Fruit fly (Drosophila melanogaster) whole organism, prepupa: ENCODE data around the gene CG32650.
A peak's percentile ranks its signal among the peaks of the same experiment; 100 is the strongest.

Experiments used
- Blimp-1 ChIP-seq: fragments of 200-800 bp; sonication (Bioruptor generic); optimal IDR thresholded peaks from 3 replicates; lab custom pipeline; 2017; ENCODE audit warnings: missing biosample characterization, missing genetic modification characterization, mild to moderate bottlenecking, moderate library complexity, missing genetic modification reagents
- CG10631 ChIP-seq: fragments of 200-800 bp; sonication (Bioruptor generic); optimal IDR thresholded peaks from 2 replicates; lab custom pipeline; 2016; ENCODE audit warnings: missing biosample characterization, missing genetic modification characterization
- CG10669 ChIP-seq: fragments of 200-800 bp; sonication (Bioruptor generic); optimal IDR thresholded peaks from 3 replicates; lab custom pipeline; 2018; ENCODE audit warnings: missing biosample characterization, mild to moderate bottlenecking, missing genetic modification characterization, moderate library complexity
- CG11294 ChIP-seq: fragments of 200-800 bp; sonication (Bioruptor generic); IDR thresholded peaks from 2 replicates; pipeline ENCODE4 v1.3.6; 2022; ENCODE audit warnings: missing biosample characterization, missing genetic modification characterization
- CG11762 ChIP-seq: fragments of 200-800 bp; sonication (Bioruptor generic); optimal IDR thresholded peaks from 3 replicates; lab custom pipeline; 2016; ENCODE audit warnings: missing biosample characterization, missing genetic modification characterization; ENCODE audit not compliant: insufficient read depth
- CG11902 ChIP-seq: fragments of 200-800 bp; sonication (Bioruptor generic); optimal IDR thresholded peaks from 3 replicates; lab custom pipeline; 2016; ENCODE audit warnings: missing biosample characterization, missing genetic modification characterization
- CG15336 ChIP-seq: fragments of 200-800 bp; sonication (Bioruptor generic); IDR thresholded peaks from 2 replicates; pipeline ENCODE4 v1.3.6; 2022; ENCODE audit warnings: missing biosample characterization, missing genetic modification characterization
- CG1621 ChIP-seq: fragments of 200-800 bp; sonication (Bioruptor generic); optimal IDR thresholded peaks from 3 replicates; lab custom pipeline; 2018; ENCODE audit warnings: missing biosample characterization, mild to moderate bottlenecking, missing genetic modification characterization
- CG3032 ChIP-seq: fragments of 200-800 bp; optimal IDR thresholded peaks from 2 replicates; lab custom pipeline; 2019; ENCODE audit warnings: missing biosample characterization, mild to moderate bottlenecking, missing genetic modification characterization, moderate library complexity
- CG31627 ChIP-seq: fragments of 200-800 bp; sonication (Bioruptor generic); optimal IDR thresholded peaks from 3 replicates; lab custom pipeline; 2016; ENCODE audit warnings: missing biosample characterization, missing genetic modification characterization
- CG32006 ChIP-seq: fragments of 200-800 bp; sonication (Bioruptor generic); optimal IDR thresholded peaks from 3 replicates; lab custom pipeline; 2017; ENCODE audit warnings: missing biosample characterization, mild to moderate bottlenecking, missing genetic modification characterization
- CG3919 ChIP-seq: fragments of 200-800 bp; sonication (Bioruptor generic); optimal IDR thresholded peaks from 3 replicates; lab custom pipeline; 2016; ENCODE audit warnings: missing biosample characterization, missing genetic modification characterization
- CG6163 ChIP-seq: fragments of 200-800 bp; sonication (Bioruptor generic); IDR thresholded peaks from 3 replicates; pipeline ENCODE4 v1.3.6; 2022; ENCODE audit warnings: missing biosample characterization, missing genetic modification characterization
- CG6276 ChIP-seq: fragments of 200-800 bp; sonication (Bioruptor generic); optimal IDR thresholded peaks from 2 replicates; lab custom pipeline; 2017; ENCODE audit warnings: missing biosample characterization, mild to moderate bottlenecking, missing genetic modification characterization
- CG6792 ChIP-seq: fragments of 200-800 bp; sonication (Bioruptor generic); optimal IDR thresholded peaks from 3 replicates; lab custom pipeline; 2016; ENCODE audit warnings: missing biosample characterization, missing genetic modification characterization
- CG6854 ChIP-seq: fragments of 200-800 bp; sonication (Bioruptor generic); optimal IDR thresholded peaks from 2 replicates; lab custom pipeline; 2017; ENCODE audit warnings: missing biosample characterization, mild to moderate bottlenecking, missing genetic modification characterization
- CG7368 ChIP-seq: fragments of 200-800 bp; sonication (Bioruptor generic); optimal IDR thresholded peaks from 3 replicates; lab custom pipeline; 2016; ENCODE audit warnings: missing biosample characterization, missing genetic modification characterization
- CG8119 ChIP-seq: fragments of 200-800 bp; sonication (Bioruptor generic); IDR thresholded peaks from 3 replicates; pipeline ENCODE4 v1.3.6; 2022; ENCODE audit warnings: missing biosample characterization, missing genetic modification characterization
- CG8319 ChIP-seq: fragments of 200-800 bp; sonication (Bioruptor generic); optimal IDR thresholded peaks from 3 replicates; lab custom pipeline; 2016; ENCODE audit warnings: missing biosample characterization, missing genetic modification characterization
- CG8632 ChIP-seq: fragments of 200-800 bp; sonication (Bioruptor generic); optimal IDR thresholded peaks from 3 replicates; lab custom pipeline; 2016; ENCODE audit warnings: missing biosample characterization, missing genetic modification characterization
- CG9139 ChIP-seq: fragments of 200-800 bp; sonication (Bioruptor generic); optimal IDR thresholded peaks from 3 replicates; lab custom pipeline; 2017; ENCODE audit warnings: missing biosample characterization, mild to moderate bottlenecking, missing genetic modification characterization
- Ets21C ChIP-seq: fragments of 200-800 bp; sonication (Bioruptor generic); optimal IDR thresholded peaks from 3 replicates; lab custom pipeline; 2016; ENCODE audit warnings: missing biosample characterization, missing genetic modification characterization
- Ets96B ChIP-seq: fragments of 200-800 bp; optimal IDR thresholded peaks from 2 replicates; lab custom pipeline; 2019; ENCODE audit warnings: missing biosample characterization, mild to moderate bottlenecking, missing genetic modification characterization, moderate library complexity
- Gug ChIP-seq: fragments of 200-800 bp; sonication (Bioruptor generic); IDR thresholded peaks from 2 replicates; pipeline ENCODE4 v1.3.6; 2022; ENCODE audit warnings: missing biosample characterization, missing genetic modification characterization
- Hr38 ChIP-seq: sonication (Bioruptor generic); optimal IDR thresholded peaks from 2 replicates; lab custom pipeline; 2016; ENCODE audit warnings: missing biosample characterization, missing genetic modification characterization
- Hr39 ChIP-seq: fragments of 200-800 bp; sonication (Bioruptor generic); optimal IDR thresholded peaks from 2 replicates; lab custom pipeline; 2016; ENCODE audit warnings: missing biosample characterization, missing genetic modification characterization
- Hr4 ChIP-seq: fragments of 200-800 bp; sonication (Bioruptor generic); optimal IDR thresholded peaks from 3 replicates; lab custom pipeline; 2016; ENCODE audit warnings: missing biosample characterization, missing genetic modification characterization
- Lpt ChIP-seq: fragments of 200-800 bp; sonication (Bioruptor generic); optimal IDR thresholded peaks from 3 replicates; lab custom pipeline; 2016; ENCODE audit warnings: missing biosample characterization, missing genetic modification characterization
- Met ChIP-seq: fragments of 200-800 bp; sonication (Bioruptor generic); optimal IDR thresholded peaks from 3 replicates; lab custom pipeline; 2016; ENCODE audit warnings: missing biosample characterization, missing genetic modification characterization
- OdsH ChIP-seq: fragments of 200-800 bp; sonication (Bioruptor generic); optimal IDR thresholded peaks from 3 replicates; lab custom pipeline; 2016; ENCODE audit warnings: missing biosample characterization, missing genetic modification characterization
- Smox ChIP-seq: fragments of 200-800 bp; sonication (Bioruptor generic); optimal IDR thresholded peaks from 3 replicates; lab custom pipeline; 2016; ENCODE audit warnings: missing biosample characterization, missing genetic modification characterization
- Sox102F ChIP-seq: fragments of 200-800 bp; sonication (Bioruptor generic); optimal IDR thresholded peaks from 2 replicates; lab custom pipeline; 2016; ENCODE audit warnings: missing biosample characterization, mild to moderate bottlenecking, missing genetic modification characterization
- Sox14 ChIP-seq: fragments of 200-800 bp; sonication (Bioruptor generic); optimal IDR thresholded peaks from 3 replicates; lab custom pipeline; 2016; ENCODE audit warnings: missing biosample characterization, missing genetic modification characterization
- Sox15 ChIP-seq: fragments of 200-800 bp; sonication (Bioruptor generic); optimal IDR thresholded peaks from 3 replicates; lab custom pipeline; 2016; ENCODE audit warnings: missing biosample characterization, missing genetic modification characterization
- achi ChIP-seq: fragments of 200-800 bp; sonication (Bioruptor generic); optimal IDR thresholded peaks from 3 replicates; lab custom pipeline; 2016; ENCODE audit warnings: missing biosample characterization, missing genetic modification characterization
- acj6 ChIP-seq: fragments of 200-800 bp; sonication (Bioruptor generic); optimal IDR thresholded peaks from 3 replicates; lab custom pipeline; 2016; ENCODE audit warnings: missing biosample characterization, missing genetic modification characterization
- cyc ChIP-seq: fragments of 200-800 bp; sonication (Bioruptor generic); optimal IDR thresholded peaks from 3 replicates; lab custom pipeline; 2016; ENCODE audit warnings: missing biosample characterization, missing genetic modification characterization
- dac ChIP-seq: fragments of 200-800 bp; sonication (Bioruptor generic); optimal IDR thresholded peaks from 2 replicates; lab custom pipeline; 2017; ENCODE audit warnings: missing biosample characterization, mild to moderate bottlenecking, missing genetic modification characterization
- eg ChIP-seq: fragments of 200-800 bp; sonication (Bioruptor generic); IDR thresholded peaks from 3 replicates; pipeline ENCODE4 v1.3.6; 2022; ENCODE audit warnings: missing biosample characterization, missing genetic modification characterization
- esn ChIP-seq: fragments of 200-800 bp; sonication (Bioruptor generic); optimal IDR thresholded peaks from 2 replicates; lab custom pipeline; 2016; ENCODE audit warnings: missing biosample characterization, mild to moderate bottlenecking, missing genetic modification characterization, moderate library complexity
- fd59A ChIP-seq: fragments of 200-800 bp; sonication (Bioruptor generic); optimal IDR thresholded peaks from 2 replicates; lab custom pipeline; 2017; ENCODE audit warnings: missing biosample characterization, mild to moderate bottlenecking, missing genetic modification characterization, missing genetic modification reagents
- lz ChIP-seq: fragments of 200-800 bp; sonication (Bioruptor generic); optimal IDR thresholded peaks from 3 replicates; lab custom pipeline; 2016; ENCODE audit warnings: missing biosample characterization, missing genetic modification characterization
- pdm3 ChIP-seq: fragments of 200-800 bp; sonication (Bioruptor generic); optimal IDR thresholded peaks from 3 replicates; lab custom pipeline; 2016; ENCODE audit warnings: missing biosample characterization, missing genetic modification characterization
- salr ChIP-seq, 2 experiments: fragments of 200-800 bp; sonication (Bioruptor generic); optimal IDR thresholded peaks; 3 replicates each; lab custom pipeline; 2016 to 2018; ENCODE audit warnings: missing biosample characterization in 2 of 2, missing genetic modification characterization in 2 of 2, mild to moderate bottlenecking in 1 of 2
- svp ChIP-seq: fragments of 200-800 bp; sonication (Bioruptor generic); peaks from one replicate; lab custom pipeline; 2016; ENCODE audit warnings: missing biosample characterization, missing genetic modification characterization
- topi ChIP-seq: fragments of 200-800 bp; sonication (Bioruptor generic); optimal IDR thresholded peaks from 3 replicates; lab custom pipeline; 2016; ENCODE audit warnings: missing biosample characterization, missing genetic modification characterization
- vri ChIP-seq: fragments of 200-800 bp; sonication (Bioruptor generic); optimal IDR thresholded peaks from 3 replicates; lab custom pipeline; 2016; ENCODE audit warnings: missing biosample characterization, mild to moderate bottlenecking, missing genetic modification characterization

CG32650 gene

DNA sequence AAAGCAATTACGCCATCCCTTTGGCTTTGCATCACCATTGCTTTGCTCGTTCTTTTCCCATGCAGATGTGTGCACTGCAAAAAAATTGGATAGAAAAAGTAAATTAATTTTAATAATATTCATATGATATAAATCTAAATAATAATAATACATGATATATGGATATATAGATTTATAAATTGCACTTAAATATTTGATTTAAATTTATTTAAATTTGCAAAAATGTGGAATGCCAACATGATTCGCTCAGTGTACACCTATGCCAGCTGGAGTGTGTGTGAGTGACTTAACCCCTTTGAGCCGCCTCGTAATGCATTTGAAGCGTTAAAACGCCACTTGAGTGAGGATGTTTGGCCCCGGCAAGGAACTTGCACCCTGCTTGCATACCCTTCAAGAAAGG, 15.3 kb upstream of the CG32650 start (continued):
- TF ChIP-seq CG9139 (GFP tag; lab: Kevin White, UChicago) (no peak), CG10669 (GFP tag; lab: Kevin White, UChicago) (peak; percentile 35), CG7368 (GFP tag; lab: Kevin White, UChicago) (no peak), Hr4 (GFP tag; lab: Kevin White, UChicago) (no peak), CG6276 (no peak), CG8319 (no peak), Gug (GFP tag; lab: Robert Waterston, UW) (no peak), CG10631 (GFP tag; lab: Kevin White, UChicago) (peak; percentile 13), pdm3 (GFP tag; lab: Kevin White, UChicago) (no peak), Sox102F (GFP tag; lab: Kevin White, UChicago) (peak; percentile 10), CG6163 (GFP tag; lab: Robert Waterston, UW) (no peak), svp (GFP tag; lab: Kevin White, UChicago) (no peak), acj6 (no peak), Hr38 (GFP tag; lab: Kevin White, UChicago) (no peak), CG6854 (GFP tag; lab: Kevin White, UChicago) (no peak), CG3919 (GFP tag; lab: Kevin White, UChicago) (peak; percentile 32), CG15336 (0 out of 2 replicates have a peak, but pooled peaks have one; percentile 13), OdsH (GFP tag; lab: Kevin White, UChicago) (peak; percentile 22), Ets96B (peak; percentile 44), salr (GFP tag; optimal IDR thresholded peaks at IDR 0.05; lab: Kevin White, UChicago) (no peak), Met (no peak), cyc (no peak), CG1621 (tag; lab: Kevin White, UChicago) (no peak), vri (GFP tag; lab: Kevin White, UChicago) (no peak), CG32006 (GFP tag; lab: Kevin White, UChicago) (peak; percentile 32), CG3032 (peak; percentile 42), topi (GFP tag; lab: Kevin White, UChicago) (no peak), CG11294 (GFP tag; lab: Robert Waterston, UW) (no peak), fd59A (GFP tag; lab: Kevin White, UChicago) (no peak), achi (GFP tag; lab: Kevin White, UChicago) (peak; percentile 25), CG11902 (GFP tag; lab: Kevin White, UChicago) (no peak), Ets21C (GFP tag; lab: Kevin White, UChicago) (no peak)
- TF ChIP-seq, all 60 proteins: peak for 19

DNA sequence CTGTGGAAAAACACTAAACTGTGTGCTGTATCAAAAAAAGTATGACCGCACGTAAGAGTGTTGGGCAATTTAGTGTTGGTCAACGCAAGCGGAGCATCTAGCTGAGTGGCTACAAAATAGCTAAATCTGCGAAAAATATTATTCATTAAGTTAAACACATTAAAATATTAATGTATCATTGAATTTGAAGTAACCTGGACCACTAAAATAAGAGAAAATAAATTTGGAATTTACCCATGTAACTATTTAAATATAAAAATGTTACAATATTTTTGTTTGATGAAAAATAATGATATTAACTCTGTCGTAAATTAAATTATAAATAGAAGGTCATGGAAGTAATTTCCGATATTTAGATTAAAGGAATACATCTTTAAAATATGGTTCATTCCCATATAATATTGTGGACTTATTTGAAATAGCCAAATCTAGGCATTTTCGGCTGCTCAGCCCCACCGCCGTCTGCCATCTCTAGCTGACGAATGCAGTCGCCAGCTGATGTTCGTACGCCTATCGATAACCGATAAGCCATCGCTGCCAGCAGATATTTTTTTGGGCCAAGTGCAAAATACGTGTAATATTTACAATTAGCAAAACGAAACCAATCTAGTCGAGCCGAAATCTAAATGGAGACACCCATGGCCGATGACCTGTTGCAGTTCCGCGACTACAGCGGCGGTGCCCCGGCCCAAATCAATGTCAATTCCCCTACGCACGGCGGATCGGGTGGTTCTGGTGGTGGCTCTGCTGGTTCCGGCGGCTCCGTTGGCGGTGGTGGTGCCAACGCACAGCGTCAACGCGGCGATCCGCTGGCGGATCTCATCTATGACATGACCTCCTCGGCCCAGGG, 11.3 kb upstream of the CG32650 start, which contains the start of the genes Brms1 and CG4645:
Brms1 (minus strand) TSS at position 46 of the 850 bp plus-strand sequence.
CG4645 (plus strand) TSS at position 377 of the 850 bp plus-strand sequence.
- TF ChIP-seq CG6854 (GFP tag; lab: Kevin White, UChicago), result no peak
- peak in 1 of 2 experiments; percentile 56 for TF ChIP-seq salr (GFP tag; optimal IDR thresholded peaks at IDR 0.05; lab: Kevin White, UChicago)
- TF ChIP-seq acj6, result peak; percentile 55
- peak; percentile 34 for TF ChIP-seq CG11762 (GFP tag; lab: Kevin White, UChicago)
- peak; percentile 22 for TF ChIP-seq Sox15 (GFP tag; lab: Kevin White, UChicago)
- TF ChIP-seq CG8119 (GFP tag; lab: Robert Waterston, UW), result no peak
- peak; percentile 58 for TF ChIP-seq CG32006 (GFP tag; lab: Kevin White, UChicago)
- TF ChIP-seq lz (GFP tag; lab: Kevin White, UChicago), result peak; percentile 52
- TF ChIP-seq cyc, result peak; percentile 51
- TF ChIP-seq CG10631 (GFP tag; lab: Kevin White, UChicago), result peak; percentile 66
- peak; percentile 59 for TF ChIP-seq esn (GFP tag; lab: Kevin White, UChicago)
- peak; percentile 31 for TF ChIP-seq Hr4 (GFP tag; lab: Kevin White, UChicago)
- peak; percentile 44 for TF ChIP-seq CG3032
- TF ChIP-seq CG6792, result peak; percentile 32
- TF ChIP-seq Hr39, result peak; percentile 31
- TF ChIP-seq Blimp-1 (GFP tag; lab: Kevin White, UChicago), result no peak
- peak; percentile 58 for TF ChIP-seq pdm3 (GFP tag; lab: Kevin White, UChicago)
- TF ChIP-seq dac (GFP tag; lab: Kevin White, UChicago), result no peak
- peak; percentile 18 for TF ChIP-seq CG8632 (GFP tag; lab: Kevin White, UChicago)
- TF ChIP-seq fd59A (GFP tag; lab: Kevin White, UChicago), result peak; percentile 33
- no peak for TF ChIP-seq Lpt (GFP tag; lab: Kevin White, UChicago)
- TF ChIP-seq CG11902 (GFP tag; lab: Kevin White, UChicago), result peak; percentile 24
- TF ChIP-seq CG9139 (GFP tag; lab: Kevin White, UChicago), result no peak
- peak; percentile 9 for TF ChIP-seq Sox14 (GFP tag; lab: Kevin White, UChicago)
- peak; percentile 26 for TF ChIP-seq Smox (GFP tag; lab: Kevin White, UChicago)
- TF ChIP-seq CG6163 (GFP tag; lab: Robert Waterston, UW), result no peak
- peak; percentile 47 for TF ChIP-seq CG31627 (GFP tag; lab: Kevin White, UChicago)
- 0 out of 3 replicates have a peak, but pooled peaks have one; percentile 15 for TF ChIP-seq eg (GFP tag; lab: Robert Waterston, UW)
